Fruit fly (Drosophila melanogaster) whole organism, embryonic: ENCODE results near the gene CG4404.

ENCODE experiments used
- ATbp ChIP-seq: fragments of 200-800 bp; sonication (Bioruptor generic); optimal IDR thresholded peaks from 2 replicates; lab custom pipeline; 2017; ENCODE audit warnings: missing biosample characterization, mild to moderate bottlenecking, missing genetic modification characterization, missing genetic modification reagents
- Aef1 ChIP-seq: fragments of 200-800 bp; sonication (Bioruptor generic); IDR thresholded peaks from 3 replicates; pipeline ENCODE4 v1.3.6; 2022; ENCODE audit warnings: missing biosample characterization, missing genetic modification characterization
- C15 ChIP-seq: fragments of 200-800 bp; sonication (Bioruptor generic); IDR thresholded peaks from 3 replicates; pipeline ENCODE4 v1.3.6; 2022; ENCODE audit warnings: missing biosample characterization, missing genetic modification characterization
- CG10366 ChIP-seq: fragments of 200-800 bp; sonication (Bioruptor generic); IDR thresholded peaks from 2 replicates; pipeline ENCODE4 v1.3.6; 2022; ENCODE audit warnings: missing biosample characterization, missing genetic modification characterization
- CG10462 ChIP-seq: fragments of 200-800 bp; sonication (Bioruptor generic); optimal IDR thresholded peaks from 2 replicates; lab custom pipeline; 2016; ENCODE audit warnings: missing biosample characterization, missing genetic modification characterization
- CG12659 ChIP-seq: fragments of 200-800 bp; sonication (Bioruptor generic); optimal IDR thresholded peaks from 3 replicates; lab custom pipeline; 2017; ENCODE audit warnings: mild to moderate bottlenecking, missing biosample characterization, missing genetic modification reagents, missing genetic modification characterization
- CG15011 ChIP-seq: fragments of 200-800 bp; sonication (Bioruptor generic); optimal IDR thresholded peaks from 3 replicates; lab custom pipeline; 2018; ENCODE audit warnings: missing biosample characterization, mild to moderate bottlenecking, missing genetic modification characterization
- CG1529 ChIP-seq: fragments of 200-800 bp; sonication (Bioruptor generic); optimal IDR thresholded peaks from 3 replicates; lab custom pipeline; 2018; ENCODE audit warnings: missing biosample characterization, missing genetic modification characterization
- CG15514 ChIP-seq: fragments of 200-800 bp; sonication (Bioruptor generic); optimal IDR thresholded peaks from 3 replicates; lab custom pipeline; 2017; ENCODE audit warnings: missing biosample characterization, missing genetic modification characterization, mild to moderate bottlenecking, moderate library complexity, missing genetic modification reagents
- CG15601 ChIP-seq: fragments of 200-800 bp; sonication (Bioruptor generic); optimal IDR thresholded peaks from 3 replicates; lab custom pipeline; 2019; ENCODE audit warnings: missing biosample characterization, mild to moderate bottlenecking, missing genetic modification characterization, moderate library complexity
- CG16779 ChIP-seq: fragments of 200-800 bp; sonication (Bioruptor generic); IDR thresholded peaks from 2 replicates; pipeline ENCODE4 v1.3.6; 2022; ENCODE audit warnings: missing biosample characterization, missing genetic modification characterization
- CG17802 ChIP-seq: fragments of 200-800 bp; sonication (Bioruptor generic); optimal IDR thresholded peaks from 2 replicates; lab custom pipeline; 2018; ENCODE audit warnings: missing biosample characterization, mild to moderate bottlenecking, missing genetic modification characterization, moderate library complexity
- CG2712 ChIP-seq: fragments of 200-800 bp; optimal IDR thresholded peaks from 3 replicates; lab custom pipeline; 2019; ENCODE audit warnings: missing biosample characterization, mild to moderate bottlenecking, missing genetic modification characterization, moderate library complexity
- CG2875 ChIP-seq: fragments of 200-800 bp; sonication (Bioruptor generic); optimal IDR thresholded peaks from 2 replicates; lab custom pipeline; 2017; ENCODE audit warnings: missing biosample characterization, mild to moderate bottlenecking, missing genetic modification characterization, missing genetic modification reagents
- CG30020 ChIP-seq: fragments of 200-800 bp; optimal IDR thresholded peaks from 2 replicates; lab custom pipeline; 2019; ENCODE audit warnings: missing biosample characterization, mild to moderate bottlenecking, missing genetic modification characterization, moderate library complexity
- CG31388 ChIP-seq: fragments of 200-800 bp; sonication (Bioruptor generic); optimal IDR thresholded peaks from 2 replicates; lab custom pipeline; 2016; ENCODE audit warnings: missing biosample characterization, missing genetic modification characterization
- CG3407 ChIP-seq: fragments of 200-800 bp; sonication (Bioruptor generic); optimal IDR thresholded peaks from 2 replicates; lab custom pipeline; 2018; ENCODE audit warnings: missing biosample characterization, mild to moderate bottlenecking, missing genetic modification characterization
- CG7745 ChIP-seq: fragments of 200-800 bp; sonication (Bioruptor generic); optimal IDR thresholded peaks from 2 replicates; lab custom pipeline; 2018; ENCODE audit warnings: missing biosample characterization, mild to moderate bottlenecking, missing genetic modification characterization, moderate library complexity
- CG9797 ChIP-seq: fragments of 200-800 bp; sonication (Bioruptor generic); optimal IDR thresholded peaks from 3 replicates; lab custom pipeline; 2018; ENCODE audit warnings: missing biosample characterization, mild to moderate bottlenecking, missing genetic modification characterization
- CrebB ChIP-seq: fragments of 200-800 bp; sonication (Bioruptor generic); optimal IDR thresholded peaks from 3 replicates; lab custom pipeline; 2018; ENCODE audit warnings: missing biosample characterization, mild to moderate bottlenecking, missing genetic modification characterization
- Dfd ChIP-seq, 2 experiments: fragments of >200 bp; optimal IDR thresholded peaks; 2 replicates each; lab custom pipeline; 2017; ENCODE audit warnings: missing biosample characterization in 2 of 2, missing genetic modification characterization in 2 of 2
- E2f1 ChIP-seq: fragments of 200-800 bp; sonication (Bioruptor generic); IDR thresholded peaks from 2 replicates; pipeline ENCODE4 v1.3.6; 2022; ENCODE audit warnings: missing biosample characterization, missing genetic modification characterization
- Fer2 ChIP-seq: fragments of 200-800 bp; sonication (Bioruptor generic); optimal IDR thresholded peaks from 2 replicates; lab custom pipeline; 2018; ENCODE audit warnings: missing biosample characterization, mild to moderate bottlenecking, missing genetic modification characterization, moderate library complexity
- Gsc ChIP-seq: fragments of 200-800 bp; sonication (Bioruptor generic); IDR thresholded peaks from 2 replicates; pipeline ENCODE4 v1.3.6; 2022; ENCODE audit warnings: missing biosample characterization, missing genetic modification characterization
- HHEX ChIP-seq: fragments of 200-800 bp; sonication (Bioruptor generic); optimal IDR thresholded peaks from 3 replicates; lab custom pipeline; 2017; ENCODE audit warnings: missing biosample characterization, mild to moderate bottlenecking, missing genetic modification characterization, missing genetic modification reagents
- HmgZ ChIP-seq: fragments of 200-800 bp; sonication (Bioruptor generic); optimal IDR thresholded peaks from 2 replicates; lab custom pipeline; 2018; ENCODE audit warnings: missing biosample characterization, mild to moderate bottlenecking, missing genetic modification characterization
- Hmr ChIP-seq: fragments of 200-800 bp; sonication (Bioruptor generic); optimal IDR thresholded peaks from 3 replicates; lab custom pipeline; 2017; ENCODE audit warnings: mild to moderate bottlenecking, missing biosample characterization, missing genetic modification reagents, missing genetic modification characterization
- Mes4 ChIP-seq: fragments of 200-800 bp; sonication (Bioruptor generic); optimal IDR thresholded peaks from 2 replicates; lab custom pipeline; 2016; ENCODE audit warnings: missing biosample characterization, missing genetic modification characterization
- Oli ChIP-seq: fragments of 200-800 bp; sonication (Bioruptor generic); optimal IDR thresholded peaks from 2 replicates; lab custom pipeline; 2018; ENCODE audit warnings: missing biosample characterization, mild to moderate bottlenecking, missing genetic modification characterization, moderate library complexity
- Poxn ChIP-seq: fragments of 200-800 bp; sonication (Bioruptor generic); IDR thresholded peaks from 2 replicates; pipeline ENCODE4 v1.3.6; 2022; ENCODE audit warnings: missing biosample characterization, missing genetic modification characterization
- Ravus ChIP-seq: fragments of 200-800 bp; sonication (Bioruptor generic); IDR thresholded peaks from 2 replicates; pipeline ENCODE4 v1.3.6; 2022; ENCODE audit warnings: missing biosample characterization, missing genetic modification characterization
- bcd ChIP-seq: fragments of 200-800 bp; sonication (Bioruptor generic); optimal IDR thresholded peaks from 2 replicates; lab custom pipeline; 2017; ENCODE audit warnings: missing biosample characterization, mild to moderate bottlenecking, missing genetic modification characterization
- btn ChIP-seq: fragments of 200-800 bp; sonication (Bioruptor generic); optimal IDR thresholded peaks from 2 replicates; lab custom pipeline; 2016; ENCODE audit warnings: missing biosample characterization, missing genetic modification characterization
- cas ChIP-seq: fragments of 200-800 bp; sonication (Bioruptor generic); IDR thresholded peaks from 2 replicates; pipeline ENCODE4 v1.3.6; 2022; ENCODE audit warnings: missing biosample characterization, missing genetic modification characterization
- chm ChIP-seq: fragments of 200-800 bp; sonication (Bioruptor generic); IDR thresholded peaks from 2 replicates; pipeline ENCODE4 v1.3.6; 2022; ENCODE audit warnings: missing biosample characterization, missing genetic modification characterization
- disco-r ChIP-seq: fragments of 200-800 bp; sonication (Bioruptor generic); optimal IDR thresholded peaks from 2 replicates; lab custom pipeline; 2016; ENCODE audit warnings: missing biosample characterization, missing genetic modification characterization
- fd96Cb ChIP-seq: fragments of 200-800 bp; sonication (Bioruptor generic); optimal IDR thresholded peaks from 2 replicates; lab custom pipeline; 2018; ENCODE audit warnings: missing biosample characterization, mild to moderate bottlenecking, missing genetic modification characterization, moderate library complexity
- inv ChIP-seq: fragments of 200-800 bp; sonication (Bioruptor generic); IDR thresholded peaks from 2 replicates; pipeline ENCODE4 v1.3.6; 2022; ENCODE audit warnings: missing biosample characterization, missing genetic modification characterization; ENCODE audit not compliant: partially characterized antibody
- ken ChIP-seq: fragments of 200-800 bp; sonication (Bioruptor generic); IDR thresholded peaks from 3 replicates; pipeline ENCODE4 v1.3.6; 2022; ENCODE audit warnings: missing biosample characterization, missing genetic modification characterization
- mirr ChIP-seq: fragments of 200-800 bp; sonication (Bioruptor generic); optimal IDR thresholded peaks from 3 replicates; lab custom pipeline; 2018; ENCODE audit warnings: missing biosample characterization, mild to moderate bottlenecking, missing genetic modification characterization
- nerfin-2 ChIP-seq: fragments of 200-800 bp; sonication (Bioruptor generic); IDR thresholded peaks from 2 replicates; pipeline ENCODE4 v1.3.6; 2022; ENCODE audit warnings: missing biosample characterization, missing genetic modification characterization; ENCODE audit not compliant: partially characterized antibody
- pb ChIP-seq: fragments of 200-800 bp; sonication (Bioruptor generic); optimal IDR thresholded peaks from 3 replicates; lab custom pipeline; 2016; ENCODE audit warnings: missing biosample characterization, missing genetic modification characterization
- peb ChIP-seq: fragments of 200-800 bp; sonication (Bioruptor generic); IDR thresholded peaks from 2 replicates; pipeline ENCODE4 v1.3.6; 2022; ENCODE audit warnings: missing biosample characterization, missing genetic modification characterization
- run ChIP-seq: fragments of 200-800 bp; sonication (Bioruptor generic); optimal IDR thresholded peaks from 3 replicates; lab custom pipeline; 2018; ENCODE audit warnings: missing biosample characterization, mild to moderate bottlenecking, missing genetic modification characterization
- slou ChIP-seq: fragments of 200-800 bp; sonication (Bioruptor generic); optimal IDR thresholded peaks from 3 replicates; lab custom pipeline; 2016; ENCODE audit warnings: missing biosample characterization, missing genetic modification characterization
- tap ChIP-seq: fragments of 200-800 bp; optimal IDR thresholded peaks from 3 replicates; lab custom pipeline; 2019; ENCODE audit warnings: missing biosample characterization, mild to moderate bottlenecking, missing genetic modification characterization, moderate library complexity
- tna ChIP-seq: fragments of 200-800 bp; sonication (Bioruptor generic); IDR thresholded peaks from 2 replicates; pipeline ENCODE4 v1.3.6; 2022; ENCODE audit warnings: missing biosample characterization, missing genetic modification characterization; ENCODE audit not compliant: partially characterized antibody
- tx ChIP-seq: fragments of 200-800 bp; sonication (Bioruptor generic); optimal IDR thresholded peaks from 2 replicates; lab custom pipeline; 2016; ENCODE audit warnings: missing biosample characterization, missing genetic modification characterization
- wdn ChIP-seq: fragments of 200-800 bp; sonication (Bioruptor generic); IDR thresholded peaks from 2 replicates; pipeline ENCODE4 v1.3.6; 2022; ENCODE audit warnings: missing biosample characterization, missing genetic modification characterization
- zen ChIP-seq: fragments of 200-800 bp; sonication (Bioruptor generic); optimal IDR thresholded peaks from 3 replicates; lab custom pipeline; 2018; ENCODE audit warnings: missing biosample characterization, mild to moderate bottlenecking, missing genetic modification characterization, moderate library complexity

CG4404 gene

DNA sequence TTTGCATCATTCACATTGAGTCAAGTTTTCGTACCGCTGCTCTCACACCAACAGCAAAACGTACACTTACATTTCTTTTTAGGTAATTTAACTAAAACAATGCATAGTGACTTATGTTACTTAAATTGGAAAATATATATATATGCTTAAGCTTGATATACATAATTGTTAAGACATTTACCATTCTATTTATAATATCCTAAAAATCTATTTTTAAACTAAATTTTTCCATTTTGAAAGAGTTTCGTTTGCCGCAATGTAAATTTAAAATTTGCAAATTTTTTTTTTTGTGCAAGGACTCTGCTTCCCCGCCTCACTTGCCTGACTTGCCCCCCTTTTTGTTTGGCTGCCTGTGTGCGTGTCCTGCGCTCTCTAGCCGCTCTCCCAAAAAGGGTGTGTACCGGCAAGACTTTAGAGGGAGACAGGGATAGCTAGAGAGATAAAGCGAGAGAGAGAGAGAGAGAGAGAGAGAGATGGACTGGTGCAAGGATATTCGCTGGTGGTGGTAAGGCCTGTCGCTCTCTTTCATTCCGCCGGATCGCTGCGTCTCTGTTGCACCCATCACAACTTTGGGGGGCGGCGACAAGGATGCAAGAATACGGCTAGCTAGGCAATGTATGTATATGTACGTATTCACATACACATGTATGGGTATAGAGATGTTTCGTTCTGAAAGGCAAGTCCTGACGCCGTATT is 32.2 kb upstream of the CG4404 start (continued):
- TF ChIP-seq tna (no peak), CG10462 (GFP tag; lab: Kevin White, UChicago) (no peak), Ravus (GFP tag; lab: Robert Waterston, UW) (no peak), inv (GFP tag; lab: Robert Waterston, UW) (no peak), CG12659 (GFP tag; lab: Kevin White, UChicago) (peak; percentile 29), CG15601 (tag; lab: Kevin White, UChicago) (no peak), CG9797 (GFP tag; lab: Kevin White, UChicago) (no peak), CG2875 (no peak), CG2712 (tag; lab: Kevin White, UChicago) (peak; percentile 57), nerfin-2 (GFP tag; lab: Robert Waterston, UW) (no peak), CG1529 (GFP tag; lab: Kevin White, UChicago) (no peak), chm (GFP tag; lab: Robert Waterston, UW) (no peak), run (tag; lab: Kevin White, UChicago) (no peak), C15 (GFP tag; lab: Robert Waterston, UW) (no peak), disco-r (GFP tag; lab: Kevin White, UChicago) (no peak), cas (GFP tag; lab: Robert Waterston, UW) (no peak), Gsc (GFP tag; lab: Robert Waterston, UW) (no peak), bcd (GFP tag; lab: Kevin White, UChicago) (peak; percentile 34), HmgZ (tag; lab: Kevin White, UChicago) (no peak), wdn (GFP tag; lab: Robert Waterston, UW) (no peak), mirr (GFP tag; lab: Kevin White, UChicago) (no peak), ken (GFP tag; lab: Robert Waterston, UW) (no peak), tx (GFP tag; lab: Kevin White, UChicago) (no peak), CG31388 (GFP tag; lab: Kevin White, UChicago) (no peak), Mes4 (GFP tag; lab: Kevin White, UChicago) (no peak), pb (GFP tag; lab: Kevin White, UChicago) (no peak), CG15011 (GFP tag; lab: Kevin White, UChicago) (peak; percentile 0), E2f1 (peak; percentile 47), CG7745 (tag; lab: Kevin White, UChicago) (no peak), Aef1 (GFP tag; lab: Robert Waterston, UW) (no peak), CG3407 (GFP tag; lab: Kevin White, UChicago) (no peak), HHEX (GFP tag; lab: Kevin White, UChicago) (peak; percentile 31), slou (GFP tag; lab: Kevin White, UChicago) (no peak), CG16779 (GFP tag; lab: Robert Waterston, UW) (no peak), Hmr (GFP tag; lab: Kevin White, UChicago) (peak; percentile 72), CG30020 (tag; lab: Kevin White, UChicago) (no peak), tap (tag; lab: Kevin White, UChicago) (no peak), Poxn (GFP tag; lab: Robert Waterston, UW) (no peak), peb (GFP tag; lab: Robert Waterston, UW) (no peak), Dfd (GFP tag; optimal IDR thresholded peaks at IDR 0.05; lab: Kevin White, UChicago) (no peak), btn (GFP tag; lab: Kevin White, UChicago) (no peak), CG10366 (no peak), CG15514 (GFP tag; lab: Kevin White, UChicago) (peak; percentile 23), Oli (tag; lab: Kevin White, UChicago) (peak; percentile 53), CG17802 (tag; lab: Kevin White, UChicago) (no peak), zen (no peak), fd96Cb (tag; lab: Kevin White, UChicago) (peak; percentile 55), ATbp (peak; percentile 17), CrebB (tag; lab: Kevin White, UChicago) (no peak), Fer2 (no peak)
